Fruit fly (Drosophila melanogaster): ENCODE measurements around the gene Taf6.

dm6 chr3L:19579346-19579745, 19.5 kb upstream of the Taf6 start:
- TF ChIP-seq CG17806 (tag; optimal IDR thresholded peaks at IDR 0.05) (no peak), CG4496 (GFP tag; IDR thresholded peaks at IDR 0.05) (no peak), EcR (GFP tag; optimal IDR thresholded peaks at IDR 0.05) (no peak), CG15710 (tag; optimal IDR thresholded peaks at IDR 0.05) (no peak), CG13204 (GFP tag; optimal IDR thresholded peaks at IDR 0.05) (no peak), Pif1B (GFP tag; optimal IDR thresholded peaks at IDR 0.05) (no peak), fd96Ca (GFP tag; IDR thresholded peaks at IDR 0.05) (no peak), CG8159 (tag; optimal IDR thresholded peaks at IDR 0.05) (no peak), Pif1A (GFP tag; optimal IDR thresholded peaks at IDR 0.05) (no peak), CG14655 (GFP tag; optimal IDR thresholded peaks at IDR 0.05) (no peak), gl (tag; optimal IDR thresholded peaks at IDR 0.05) (no peak), Snoo (tag; optimal IDR thresholded peaks at IDR 0.05) (no peak)
